Worm (Caenorhabditis elegans): ENCODE measurements around the gene C13A2.5.

DNA sequence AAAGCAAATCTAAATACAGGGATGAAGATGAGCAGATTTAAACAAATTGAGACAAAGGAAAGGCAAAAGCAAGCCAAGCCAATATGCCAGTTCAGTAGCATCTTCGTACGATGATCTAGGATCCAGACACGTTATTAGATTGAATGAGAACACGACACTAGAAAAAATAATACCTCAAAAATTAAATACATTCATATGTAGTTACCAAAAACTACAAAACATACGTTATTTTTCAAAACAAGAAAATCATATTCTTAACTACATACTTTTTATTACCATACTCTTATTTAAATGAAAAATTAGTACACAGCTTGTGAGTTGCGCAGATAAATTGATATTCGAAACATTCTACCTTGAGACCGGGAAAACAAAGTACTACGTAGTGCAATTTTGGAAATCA lies 37.6 kb downstream of the C13A2.5 start, which contains the start of gene srx-6:
- TF ChIP-seq syd-9 (tag; optimal IDR thresholded peaks at IDR 0.05) (no peak), nfya-1 (tag; optimal IDR thresholded peaks at IDR 0.05) (no peak), rnt-1 (tag; optimal IDR thresholded peaks at IDR 0.05) (no peak), sox-4 (tag; optimal IDR thresholded peaks at IDR 0.05) (no peak), hlh-15 (tag; optimal IDR thresholded peaks at IDR 0.05) (no peak), ceh-19 (GFP tag; optimal IDR thresholded peaks at IDR 0.05) (no peak)
